Worm (Caenorhabditis elegans) whole organism, midembryonic: ENCODE data around the gene clec-71.

Source experiments
- T22C8.4 ChIP-seq: fragments of 200-800 bp; sonication (Bioruptor generic); IDR thresholded peaks from 2 replicates; pipeline ENCODE4 v1.3.6; 2022; ENCODE audit warnings: missing genetic modification characterization, missing compliant biosample characterization
- cog-1 ChIP-seq: sonication (generic microtip); optimal IDR thresholded peaks from 2 replicates; lab custom pipeline; 2016; ENCODE audit warnings: missing genetic modification characterization, missing compliant biosample characterization
- flt-1 ChIP-seq: fragments of 200-800 bp; sonication (Bioruptor generic); IDR thresholded peaks from 2 replicates; pipeline ENCODE4 v1.3.6; 2022; ENCODE audit warnings: missing genetic modification characterization, missing compliant biosample characterization
- klf-2 ChIP-seq: fragments of 200-800 bp; sonication (Bioruptor generic); conservative IDR thresholded peaks from 2 replicates; pipeline ENCODE4 v1.3.6; 2022; ENCODE audit warnings: missing genetic modification reagents, missing genetic modification characterization, missing compliant biosample characterization
- med-1 ChIP-seq: sonication (generic microtip); optimal IDR thresholded peaks from 2 replicates; lab custom pipeline; 2017; ENCODE audit warnings: missing genetic modification characterization, mild to moderate bottlenecking, missing compliant biosample characterization, antibody characterized with exemption, missing genetic modification reagents; ENCODE audit not compliant: insufficient read depth
- tab-1 ChIP-seq: fragments of 200-800 bp; sonication (Bioruptor generic); IDR thresholded peaks from 2 replicates; pipeline ENCODE4 v1.3.6; 2022; ENCODE audit warnings: missing genetic modification characterization, missing compliant biosample characterization
- ztf-23 ChIP-seq: fragments of 200-800 bp; sonication (Bioruptor generic); IDR thresholded peaks from 2 replicates; pipeline ENCODE4 v1.3.6; 2022; ENCODE audit warnings: missing genetic modification reagents, missing genetic modification characterization, missing compliant biosample characterization
- ztf-29 ChIP-seq: fragments of 200-800 bp; sonication (Bioruptor generic); IDR thresholded peaks from 2 replicates; pipeline ENCODE4 v1.3.6; 2022; ENCODE audit warnings: missing genetic modification reagents, missing genetic modification characterization, missing compliant biosample characterization

ce11 chrIV:3977965-3978523, 40.8 kb downstream of the clec-71 start, which contains the start of gene srh-220:
- no peak for TF ChIP-seq ztf-23 (GFP tag; lab: Robert Waterston, UW)
- no peak for TF ChIP-seq flt-1 (GFP tag; lab: Robert Waterston, UW)
- no peak for TF ChIP-seq T22C8.4 (GFP tag; lab: Robert Waterston, UW)
- no peak for TF ChIP-seq klf-2 (GFP tag; lab: Robert Waterston, UW)
- no peak for TF ChIP-seq cog-1 (tag; lab: Kevin White, UChicago)
- no peak for TF ChIP-seq ztf-29
- TF ChIP-seq tab-1 (GFP tag; lab: Robert Waterston, UW): no peak
- no peak for TF ChIP-seq med-1 (GFP tag; lab: Kevin White, UChicago)
